Worm (Caenorhabditis elegans) whole organism, young adult: Measurements from ENCODE around the gene Y49F6B.12.

ENCODE experiments used
- B0019.2 ChIP-seq: fragments of 200-800 bp; sonication (Bioruptor generic); conservative IDR thresholded peaks from 2 replicates; pipeline ENCODE4 v1.3.6; 2022; ENCODE audit warnings: missing genetic modification reagents, missing genetic modification characterization, missing compliant biosample characterization
- B0035.1 ChIP-seq: sonication (generic microtip); optimal IDR thresholded peaks from 2 replicates; lab custom pipeline; 2016; ENCODE audit warnings: missing genetic modification characterization, mild to moderate bottlenecking, missing compliant biosample characterization, missing genotype, missing genetic modification reagents
- B0261.1 ChIP-seq: sonication (generic microtip); optimal IDR thresholded peaks from 2 replicates; lab custom pipeline; 2016; ENCODE audit warnings: mild to moderate bottlenecking, missing genetic modification characterization, moderate library complexity, missing compliant biosample characterization
- B0336.3 ChIP-seq: fragments of 200-800 bp; sonication (Bioruptor generic); IDR thresholded peaks from 2 replicates; pipeline ENCODE4 v1.3.6; 2022; ENCODE audit warnings: missing genetic modification characterization, missing compliant biosample characterization
- F10E7.11 ChIP-seq: sonication (generic microtip); optimal IDR thresholded peaks from 2 replicates; lab custom pipeline; 2017; ENCODE audit warnings: mild to moderate bottlenecking, missing genetic modification characterization, moderate library complexity, missing compliant biosample characterization
- F22D6.2 ChIP-seq: sonication (generic microtip); optimal IDR thresholded peaks from 2 replicates; lab custom pipeline; 2016; ENCODE audit warnings: mild to moderate bottlenecking, missing genetic modification characterization, missing compliant biosample characterization
- F23B12.7 ChIP-seq: sonication (generic microtip); optimal IDR thresholded peaks from 2 replicates; lab custom pipeline; 2017; ENCODE audit warnings: missing genetic modification characterization, mild to moderate bottlenecking, missing compliant biosample characterization, antibody characterized with exemption, moderate library complexity; ENCODE audit not compliant: insufficient read depth
- F39B2.1 ChIP-seq: fragments of 200-800 bp; sonication (Bioruptor generic); IDR thresholded peaks from 2 replicates; pipeline ENCODE4 v1.3.6; 2022; ENCODE audit warnings: missing genetic modification reagents, missing genetic modification characterization, missing compliant biosample characterization
- Y53F4B.3 ChIP-seq: fragments of 200-800 bp; sonication (Bioruptor generic); IDR thresholded peaks from 2 replicates; pipeline ENCODE4 v1.3.6; 2022; ENCODE audit warnings: missing genetic modification reagents, missing genetic modification characterization, missing compliant biosample characterization
- Y56A3A.18 ChIP-seq: fragments of 200-800 bp; sonication (Bioruptor generic); IDR thresholded peaks from 2 replicates; pipeline ENCODE4 v1.3.6; 2022; ENCODE audit warnings: missing genetic modification reagents, missing genetic modification characterization, missing compliant biosample characterization
- ama-1 ChIP-seq, 3 experiments: fragments of 150-350 bp in 1 of 3; sonication (generic microtip) in 2 of 3; optimal IDR thresholded peaks; 2 replicates each; lab custom pipeline; 2014 to 2018; ENCODE audit warnings: missing biosample characterization in 2 of 3, missing genetic modification characterization in 2 of 3, missing genetic modification reagents in 2 of 3
- aptf-3 ChIP-seq: fragments of 200-800 bp; sonication (Bioruptor generic); IDR thresholded peaks from 2 replicates; pipeline ENCODE4 v1.3.6; 2022; ENCODE audit warnings: missing genetic modification characterization, missing compliant biosample characterization
- attf-6 ChIP-seq: fragments of 200-800 bp; sonication (Bioruptor generic); IDR thresholded peaks from 2 replicates; pipeline ENCODE4 v1.3.6; 2022; ENCODE audit warnings: missing genetic modification reagents, missing genetic modification characterization, missing compliant biosample characterization
- ceh-40 ChIP-seq: fragments of 200-800 bp; sonication (Bioruptor generic); IDR thresholded peaks from 2 replicates; pipeline ENCODE4 v1.3.6; 2022; ENCODE audit warnings: missing genetic modification characterization, missing compliant biosample characterization
- ceh-58 ChIP-seq: fragments of 200-800 bp; sonication (Bioruptor generic); IDR thresholded peaks from 2 replicates; pipeline ENCODE4 v1.3.6; 2022; ENCODE audit warnings: missing genetic modification characterization, missing compliant biosample characterization
- ceh-79 ChIP-seq: sonication (generic microtip); optimal IDR thresholded peaks from 2 replicates; lab custom pipeline; 2017; ENCODE audit warnings: mild to moderate bottlenecking, missing genetic modification characterization, missing compliant biosample characterization
- chd-7 ChIP-seq: sonication (generic microtip); optimal IDR thresholded peaks from 2 replicates; lab custom pipeline; 2016; ENCODE audit warnings: mild to moderate bottlenecking, missing genetic modification characterization, moderate library complexity, missing compliant biosample characterization
- dpff-1 ChIP-seq: sonication (generic microtip); optimal IDR thresholded peaks from 2 replicates; lab custom pipeline; 2017; ENCODE audit warnings: mild to moderate bottlenecking, missing genetic modification characterization, missing compliant biosample characterization
- gei-17 ChIP-seq: fragments of 200-800 bp; sonication (Bioruptor generic); optimal IDR thresholded peaks from 2 replicates; lab custom pipeline; 2018; ENCODE audit warnings: mild to moderate bottlenecking, missing genetic modification characterization, missing compliant biosample characterization
- him-1 ChIP-seq: sonication (generic microtip); optimal IDR thresholded peaks from 2 replicates; lab custom pipeline; 2016; ENCODE audit warnings: missing genotype, missing genetic modification reagents, missing genetic modification characterization, missing compliant biosample characterization
- hlh-26 ChIP-seq: fragments of 200-800 bp; sonication (Bioruptor generic); conservative IDR thresholded peaks from 2 replicates; pipeline ENCODE4 v1.3.6; 2022; ENCODE audit warnings: missing genetic modification reagents, missing genetic modification characterization, missing compliant biosample characterization
- hmg-1.2 ChIP-seq: fragments of 200-800 bp; sonication (Bioruptor generic); IDR thresholded peaks from 2 replicates; pipeline ENCODE4 v1.3.6; 2022; ENCODE audit warnings: missing genetic modification reagents, missing genetic modification characterization, missing compliant biosample characterization
- lag-1 ChIP-seq: fragments of 200-800 bp; sonication (Bioruptor generic); IDR thresholded peaks from 2 replicates; pipeline ENCODE4 v1.3.6; 2022; ENCODE audit warnings: missing genetic modification reagents, missing genetic modification characterization, missing compliant biosample characterization
- lin-35 ChIP-seq, 3 experiments: fragments of 150-350 bp in 2 of 3; sonication (generic microtip) in 1 of 3; optimal IDR thresholded peaks; 2 replicates each; lab custom pipeline; 2014 to 2018; ENCODE audit warnings: missing biosample characterization in 3 of 3, missing genetic modification characterization in 3 of 3, missing genetic modification reagents in 3 of 3
- lin-40 ChIP-seq: sonication (generic microtip); optimal IDR thresholded peaks from 2 replicates; lab custom pipeline; 2016; ENCODE audit warnings: missing genetic modification characterization, mild to moderate bottlenecking, missing compliant biosample characterization, missing genotype, missing genetic modification reagents
- lin-54 ChIP-seq: fragments of 200-800 bp; sonication (Bioruptor generic); optimal IDR thresholded peaks from 2 replicates; lab custom pipeline; 2018; ENCODE audit warnings: mild to moderate bottlenecking, missing genetic modification characterization, missing compliant biosample characterization
- lsl-1 ChIP-seq: fragments of 200-800 bp; sonication (Bioruptor generic); optimal IDR thresholded peaks from 2 replicates; lab custom pipeline; 2018; ENCODE audit warnings: mild to moderate bottlenecking, missing genetic modification characterization, moderate library complexity, missing compliant biosample characterization
- madf-10 ChIP-seq: sonication (generic microtip); optimal IDR thresholded peaks from 2 replicates; lab custom pipeline; 2016; ENCODE audit warnings: mild to moderate bottlenecking, missing genetic modification characterization, missing compliant biosample characterization
- mcd-1 ChIP-seq: fragments of 200-800 bp; sonication (Bioruptor generic); IDR thresholded peaks from 2 replicates; pipeline ENCODE4 v1.3.6; 2022; ENCODE audit warnings: missing genetic modification reagents, missing genetic modification characterization, missing compliant biosample characterization
- mel-28 ChIP-seq: sonication (generic microtip); optimal IDR thresholded peaks from 2 replicates; lab custom pipeline; 2016; ENCODE audit warnings: borderline replicate concordance, mild to moderate bottlenecking, missing genetic modification characterization, missing compliant biosample characterization
- mxl-1 ChIP-seq: sonication (generic microtip); optimal IDR thresholded peaks from 2 replicates; lab custom pipeline; 2016; ENCODE audit warnings: missing genetic modification characterization, missing compliant biosample characterization
- nfya-1 ChIP-seq: sonication (generic microtip); optimal IDR thresholded peaks from 2 replicates; lab custom pipeline; 2017; ENCODE audit warnings: antibody characterized with exemption, missing compliant biosample characterization, missing genetic modification characterization, borderline replicate concordance; ENCODE audit not compliant: insufficient read depth
- nfyb-1 ChIP-seq: fragments of 200-800 bp; sonication (Bioruptor generic); IDR thresholded peaks from 2 replicates; pipeline ENCODE4 v1.3.6; 2022; ENCODE audit warnings: missing genetic modification reagents, missing genetic modification characterization, missing compliant biosample characterization
- nhr-80 ChIP-seq: sonication (generic microtip); optimal IDR thresholded peaks from 2 replicates; lab custom pipeline; 2016; ENCODE audit warnings: missing genetic modification characterization, missing compliant biosample characterization
- nhr-90 ChIP-seq: sonication (generic microtip); optimal IDR thresholded peaks from 2 replicates; lab custom pipeline; 2016; ENCODE audit warnings: missing genotype, mild to moderate bottlenecking, missing genetic modification characterization, missing compliant biosample characterization
- pbrm-1 ChIP-seq: fragments of 200-800 bp; sonication (Bioruptor generic); IDR thresholded peaks from 2 replicates; pipeline ENCODE4 v1.3.6; 2022; ENCODE audit warnings: missing genetic modification reagents, missing genetic modification characterization, missing compliant biosample characterization
- rcor-1 ChIP-seq: fragments of 200-800 bp; sonication (Bioruptor generic); IDR thresholded peaks from 2 replicates; pipeline ENCODE4 v1.3.6; 2022; ENCODE audit warnings: missing genetic modification reagents, missing genetic modification characterization, missing compliant biosample characterization
- rec-8 ChIP-seq, 2 experiments: sonication (generic microtip); optimal IDR thresholded peaks; 2 replicates each; lab custom pipeline; 2016; ENCODE audit warnings: mild to moderate bottlenecking in 2 of 2, missing genetic modification characterization in 2 of 2, missing genetic modification reagents in 2 of 2, missing genotype in 2 of 2, missing biosample characterization in 1 of 2, missing compliant biosample characterization in 1 of 2, moderate library complexity in 1 of 2
- repo-1 ChIP-seq: sonication (generic microtip); optimal IDR thresholded peaks from 2 replicates; lab custom pipeline; 2017; ENCODE audit warnings: mild to moderate bottlenecking, missing genetic modification characterization, missing compliant biosample characterization
- sdz-38 ChIP-seq: sonication (generic microtip); optimal IDR thresholded peaks from 2 replicates; lab custom pipeline; 2016; ENCODE audit warnings: missing genotype, missing genetic modification characterization, missing compliant biosample characterization
- snpc-4 ChIP-seq, 5 experiments: fragments of 150-350 bp in 1 of 5; sonication (generic microtip) in 4 of 5; optimal IDR thresholded peaks; 2 replicates each; lab custom pipeline; 2014 to 2018; ENCODE audit warnings: missing genetic modification characterization in 5 of 5, missing biosample characterization in 3 of 5, antibody characterized with exemption in 2 of 5, mild to moderate bottlenecking in 2 of 5, missing compliant biosample characterization in 2 of 5, missing genotype in 2 of 5, moderate library complexity in 2 of 5, missing genetic modification reagents in 1 of 5
- sptf-2 ChIP-seq: fragments of 200-800 bp; sonication (Bioruptor generic); optimal IDR thresholded peaks from 2 replicates; lab custom pipeline; 2018; ENCODE audit warnings: mild to moderate bottlenecking, missing genetic modification characterization, missing compliant biosample characterization
- tbp1 ChIP-seq: fragments of 200-800 bp; sonication (Bioruptor generic); optimal IDR thresholded peaks from 2 replicates; lab custom pipeline; 2018; ENCODE audit warnings: mild to moderate bottlenecking, missing genetic modification characterization, missing compliant biosample characterization
- tbx-9 ChIP-seq: sonication (generic microtip); optimal IDR thresholded peaks from 2 replicates; lab custom pipeline; 2016; ENCODE audit warnings: borderline replicate concordance, missing genetic modification characterization, inconsistent platforms, missing compliant biosample characterization
- ztf-18 ChIP-seq: sonication (generic microtip); optimal IDR thresholded peaks from 2 replicates; lab custom pipeline; 2016; ENCODE audit warnings: missing genotype, mild to moderate bottlenecking, missing genetic modification characterization, missing compliant biosample characterization
- ztf-28 ChIP-seq: fragments of 200-800 bp; sonication (Bioruptor generic); IDR thresholded peaks from 2 replicates; pipeline ENCODE4 v1.3.6; 2022; ENCODE audit warnings: missing genetic modification reagents, missing genetic modification characterization, missing compliant biosample characterization

Gene Y49F6B.12

DNA sequence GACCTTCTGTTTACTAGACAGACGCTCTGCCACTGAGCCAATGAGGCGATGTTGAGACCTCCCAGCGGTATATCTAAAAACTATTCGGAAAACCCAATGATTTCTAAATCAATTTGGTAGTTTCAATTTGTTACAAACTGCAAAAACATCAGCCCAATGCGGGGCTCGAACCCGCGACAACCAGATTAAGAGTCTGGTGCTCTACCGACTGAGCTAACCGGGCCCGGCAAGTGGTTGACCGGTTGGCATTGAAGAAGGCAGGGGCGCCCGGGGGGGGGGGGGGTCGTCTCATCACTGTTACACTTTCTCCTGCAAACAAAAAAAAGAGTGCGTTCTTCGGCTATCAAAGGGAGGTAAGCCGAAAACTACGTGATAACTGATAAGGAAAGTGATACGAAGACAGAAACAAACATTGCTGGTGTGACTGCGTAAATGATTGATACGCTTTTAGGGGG lies 32.9 kb downstream of the Y49F6B.12 start (continued):
- TF ChIP-seq ceh-79 (tag; lab: Kevin White, UChicago) (peak; percentile 75), ama-1 (optimal IDR thresholded peaks at IDR 0.05; lab: Kevin White, UChicago) (no peak), ama-1 (GFP tag; optimal IDR thresholded peaks at IDR 0.05; lab: Kevin White, UChicago) (peak in 1 of 2 experiments; percentile 65), sdz-38 (tag; lab: Kevin White, UChicago) (no peak), ztf-18 (tag; lab: Kevin White, UChicago) (peak; percentile 66), mxl-1 (tag; lab: Kevin White, UChicago) (peak; percentile 58), Y56A3A.18 (peak; percentile 87), mcd-1 (GFP tag; lab: Robert Waterston, UW) (peak; percentile 80), F39B2.1 (GFP tag; lab: Robert Waterston, UW) (no peak), tbp1 (peak; percentile 97), B0336.3 (GFP tag; lab: Robert Waterston, UW) (peak; percentile 84; the same call in 1 of the 2 replicates), pbrm-1 (peak; percentile 81), him-1 (peak; percentile 93), nhr-80 (tag; lab: Kevin White, UChicago) (peak; percentile 79), F22D6.2 (tag; lab: Kevin White, UChicago) (no peak), dpff-1 (tag; lab: Kevin White, UChicago) (no peak), sptf-2 (GFP tag; lab: Kevin White, UChicago) (peak; percentile 73), hmg-1.2 (peak; percentile 74), lin-54 (peak; percentile 59), Y53F4B.3 (GFP tag; lab: Robert Waterston, UW) (no peak), attf-6 (GFP tag; lab: Robert Waterston, UW) (0 out of 2 replicates have a peak, but pooled peaks have one; percentile 39), F23B12.7 (no peak), ztf-28 (GFP tag; lab: Robert Waterston, UW) (no peak), ceh-58 (0 out of 2 replicates have a peak, but pooled peaks have one; percentile 54), nfyb-1 (GFP tag; lab: Robert Waterston, UW) (peak; percentile 88), chd-7 (tag; lab: Kevin White, UChicago) (peak; percentile 70), snpc-4 (GFP tag; optimal IDR thresholded peaks at IDR 0.05; lab: Kevin White, UChicago) (peak; percentile 58), snpc-4 (tag; optimal IDR thresholded peaks at IDR 0.05; lab: Kevin White, UChicago) (peak in 3 of 4 experiments; percentile 47 to 66 (median 60)), lin-40 (tag; lab: Kevin White, UChicago) (no peak), madf-10 (tag; lab: Kevin White, UChicago) (peak; percentile 55), mel-28 (tag; lab: Kevin White, UChicago) (no peak), gei-17 (GFP tag; lab: Kevin White, UChicago) (peak; percentile 46), rec-8 (tag; optimal IDR thresholded peaks at IDR 0.05; lab: Kevin White, UChicago) (peak; percentile 74 to 82), F10E7.11 (peak; percentile 65), rcor-1 (peak; percentile 43; the same call in 1 of the 2 replicates), ceh-40 (GFP tag; lab: Robert Waterston, UW) (peak; percentile 76; the same call in 1 of the 2 replicates), hlh-26 (GFP tag; lab: Robert Waterston, UW) (no peak), nfya-1 (tag; lab: Kevin White, UChicago) (no peak), lin-35 (GFP tag; optimal IDR thresholded peaks at IDR 0.05; lab: Kevin White, UChicago) (peak in 1 of 3 experiments; percentile 39), aptf-3 (0 out of 2 replicates have a peak, but pooled peaks have one; percentile 37), lag-1 (GFP tag; lab: Robert Waterston, UW) (no peak), B0261.1 (tag; lab: Kevin White, UChicago) (peak; percentile 97), repo-1 (tag; lab: Kevin White, UChicago) (peak; percentile 82), nhr-90 (tag; lab: Kevin White, UChicago) (peak; percentile 92), tbx-9 (tag; lab: Kevin White, UChicago) (no peak), B0019.2 (GFP tag; lab: Robert Waterston, UW) (peak; percentile 49; the same call in 1 of the 2 replicates), lsl-1 (GFP tag; lab: Kevin White, UChicago) (peak; percentile 65), B0035.1 (tag; lab: Kevin White, UChicago) (peak; percentile 27)
